Fruit fly (Drosophila melanogaster) whole organism, embryonic: ENCODE data around the gene pnt.

Experiments
- Atf-2 ChIP-seq: fragments of 200-800 bp; sonication (Bioruptor generic); optimal IDR thresholded peaks from 2 replicates; lab custom pipeline; 2016; ENCODE audit warnings: missing biosample characterization, missing genetic modification characterization
- BEAF-32 ChIP-seq: fragments of 200-800 bp; sonication (Bioruptor generic); optimal IDR thresholded peaks from 3 replicates; lab custom pipeline; 2017; ENCODE audit warnings: missing biosample characterization, missing genetic modification characterization, mild to moderate bottlenecking, moderate library complexity, missing genetic modification reagents
- CG12744 ChIP-seq: fragments of 200-800 bp; sonication (Bioruptor generic); optimal IDR thresholded peaks from 2 replicates; lab custom pipeline; 2016; ENCODE audit warnings: missing biosample characterization, missing genetic modification characterization
- CG1602 ChIP-seq: fragments of 200-800 bp; sonication (Bioruptor generic); optimal IDR thresholded peaks from 3 replicates; lab custom pipeline; 2016; ENCODE audit warnings: missing biosample characterization, missing genetic modification characterization
- CG2875 ChIP-seq: fragments of 200-800 bp; sonication (Bioruptor generic); optimal IDR thresholded peaks from 2 replicates; lab custom pipeline; 2017; ENCODE audit warnings: missing biosample characterization, mild to moderate bottlenecking, missing genetic modification characterization, missing genetic modification reagents
- CG3163 ChIP-seq: fragments of 200-800 bp; sonication (Bioruptor generic); optimal IDR thresholded peaks from 3 replicates; lab custom pipeline; 2016; ENCODE audit warnings: missing biosample characterization, missing genetic modification characterization
- CG33557 ChIP-seq: fragments of 200-800 bp; sonication (Bioruptor generic); optimal IDR thresholded peaks from 2 replicates; lab custom pipeline; 2019; ENCODE audit warnings: missing biosample characterization, mild to moderate bottlenecking, missing genetic modification characterization, moderate library complexity
- CG34376 ChIP-seq: fragments of 200-800 bp; sonication (Bioruptor generic); optimal IDR thresholded peaks from 2 replicates; lab custom pipeline; 2018; ENCODE audit warnings: missing biosample characterization, mild to moderate bottlenecking, missing genetic modification characterization
- CG42726 ChIP-seq: fragments of 200-800 bp; sonication (Bioruptor generic); IDR thresholded peaks from 2 replicates; pipeline ENCODE4 v1.3.6; 2022; ENCODE audit warnings: missing biosample characterization, missing genetic modification characterization; ENCODE audit not compliant: partially characterized antibody
- CG4854 ChIP-seq: fragments of 200-800 bp; sonication (Bioruptor generic); optimal IDR thresholded peaks from 2 replicates; lab custom pipeline; 2016; ENCODE audit warnings: missing biosample characterization, missing genetic modification characterization, inconsistent platforms
- CG8388 ChIP-seq: fragments of 200-800 bp; sonication (Bioruptor generic); optimal IDR thresholded peaks from 2 replicates; lab custom pipeline; 2019; ENCODE audit warnings: missing biosample characterization, mild to moderate bottlenecking, missing genetic modification characterization, moderate library complexity
- CG9727 ChIP-seq: fragments of 200-800 bp; sonication (Bioruptor generic); optimal IDR thresholded peaks from 3 replicates; lab custom pipeline; 2017; ENCODE audit warnings: missing biosample characterization, mild to moderate bottlenecking, missing genetic modification characterization
- CG9797 ChIP-seq: fragments of 200-800 bp; sonication (Bioruptor generic); optimal IDR thresholded peaks from 3 replicates; lab custom pipeline; 2018; ENCODE audit warnings: missing biosample characterization, mild to moderate bottlenecking, missing genetic modification characterization
- CTCF ChIP-seq: fragments of 200-800 bp; sonication (Bioruptor generic); optimal IDR thresholded peaks from 2 replicates; lab custom pipeline; 2017; ENCODE audit warnings: missing biosample characterization, mild to moderate bottlenecking, missing genetic modification characterization, moderate library complexity
- D19A ChIP-seq: fragments of 200-800 bp; optimal IDR thresholded peaks from 3 replicates; lab custom pipeline; 2019; ENCODE audit warnings: missing biosample characterization, mild to moderate bottlenecking, missing genetic modification characterization, moderate library complexity
- Dad ChIP-seq: fragments of 200-800 bp; sonication (Bioruptor generic); optimal IDR thresholded peaks from 3 replicates; lab custom pipeline; 2016; ENCODE audit warnings: missing biosample characterization, missing genetic modification characterization
- Dll ChIP-seq: fragments of 200-800 bp; sonication (Bioruptor generic); IDR thresholded peaks from 4 replicates; pipeline ENCODE4 v1.3.6; 2022; ENCODE audit warnings: missing biosample characterization, missing genetic modification characterization; ENCODE audit not compliant: partially characterized antibody
- E2f1 ChIP-seq: fragments of 200-800 bp; sonication (Bioruptor generic); IDR thresholded peaks from 2 replicates; pipeline ENCODE4 v1.3.6; 2022; ENCODE audit warnings: missing biosample characterization, missing genetic modification characterization
- Mad ChIP-seq: fragments of 200-800 bp; sonication (Bioruptor generic); optimal IDR thresholded peaks from 2 replicates; lab custom pipeline; 2016; ENCODE audit warnings: missing biosample characterization, missing genetic modification characterization
- NK7.1 ChIP-seq: fragments of 200-800 bp; sonication (Bioruptor generic); optimal IDR thresholded peaks from 3 replicates; lab custom pipeline; 2016; ENCODE audit warnings: missing biosample characterization, missing genetic modification characterization
- Opbp ChIP-seq: fragments of 200-800 bp; sonication (Bioruptor generic); IDR thresholded peaks from 3 replicates; pipeline ENCODE4 v1.3.6; 2022; ENCODE audit warnings: missing biosample characterization, missing genetic modification characterization; ENCODE audit not compliant: partially characterized antibody
- Pdp1 ChIP-seq, 2 experiments: fragments of 200-800 bp; sonication (Bioruptor generic); optimal IDR thresholded peaks; 3 replicates each; lab custom pipeline; 2016; ENCODE audit warnings: missing biosample characterization in 2 of 2, missing genetic modification characterization in 2 of 2, mild to moderate bottlenecking in 1 of 2, moderate library complexity in 1 of 2
- Rx ChIP-seq: fragments of 200-800 bp; sonication (Bioruptor generic); IDR thresholded peaks from 2 replicates; pipeline ENCODE4 v1.3.6; 2022; ENCODE audit warnings: missing biosample characterization, missing genetic modification characterization
- Xrp1 ChIP-seq: fragments of 200-800 bp; sonication (Bioruptor generic); IDR thresholded peaks from 2 replicates; pipeline ENCODE4 v1.3.6; 2022; ENCODE audit warnings: missing biosample characterization, missing genetic modification characterization
- bbx ChIP-seq: fragments of 200-800 bp; sonication (Bioruptor generic); IDR thresholded peaks from 2 replicates; pipeline ENCODE4 v1.3.6; 2022; ENCODE audit warnings: missing biosample characterization, missing genetic modification characterization; ENCODE audit not compliant: partially characterized antibody
- chm ChIP-seq: fragments of 200-800 bp; sonication (Bioruptor generic); IDR thresholded peaks from 2 replicates; pipeline ENCODE4 v1.3.6; 2022; ENCODE audit warnings: missing biosample characterization, missing genetic modification characterization
- dm ChIP-seq: fragments of 200-800 bp; sonication (Bioruptor generic); optimal IDR thresholded peaks from 3 replicates; lab custom pipeline; 2016; ENCODE audit warnings: missing biosample characterization, missing genetic modification characterization
- fd64A ChIP-seq: fragments of 200-800 bp; sonication (Bioruptor generic); optimal IDR thresholded peaks from 3 replicates; lab custom pipeline; 2018; ENCODE audit warnings: missing biosample characterization, mild to moderate bottlenecking, missing genetic modification characterization
- gcm2 ChIP-seq: fragments of 200-800 bp; sonication (Bioruptor generic); optimal IDR thresholded peaks from 2 replicates; lab custom pipeline; 2016; ENCODE audit warnings: missing biosample characterization, missing genetic modification characterization
- gem ChIP-seq: fragments of 200-800 bp; sonication (Bioruptor generic); optimal IDR thresholded peaks from 2 replicates; lab custom pipeline; 2019; ENCODE audit warnings: missing biosample characterization, mild to moderate bottlenecking, missing genetic modification characterization, moderate library complexity
- gfzf ChIP-seq: fragments of 200-800 bp; sonication (Bioruptor generic); optimal IDR thresholded peaks from 2 replicates; lab custom pipeline; 2016; ENCODE audit warnings: missing biosample characterization, mild to moderate bottlenecking, missing genetic modification characterization, moderate library complexity
- ham ChIP-seq: fragments of 200-800 bp; sonication (Bioruptor generic); IDR thresholded peaks from 2 replicates; pipeline ENCODE4 v1.3.6; 2022; ENCODE audit warnings: missing biosample characterization, missing genetic modification characterization
- jumu ChIP-seq: fragments of 200-800 bp; sonication (Bioruptor generic); optimal IDR thresholded peaks from 3 replicates; lab custom pipeline; 2016; ENCODE audit warnings: missing biosample characterization, missing genetic modification characterization
- lab ChIP-seq: fragments of 200-800 bp; sonication (Bioruptor generic); optimal IDR thresholded peaks from 3 replicates; lab custom pipeline; 2017; ENCODE audit warnings: missing biosample characterization, missing genetic modification characterization, mild to moderate bottlenecking, moderate library complexity, missing genetic modification reagents
- lilli ChIP-seq: fragments of 200-800 bp; sonication (Bioruptor generic); optimal IDR thresholded peaks from 3 replicates; lab custom pipeline; 2016; ENCODE audit warnings: missing biosample characterization, missing genetic modification characterization
- lov ChIP-seq, 2 experiments: fragments of 200-800 bp in 1 of 2; fragments of >200 bp in 1 of 2; sonication (Bioruptor generic) in 1 of 2; IDR thresholded peaks in 1 of 2; optimal IDR thresholded peaks in 1 of 2; 2 replicates in 1 of 2; 3 replicates in 1 of 2; pipeline versions ENCODE4 v1.3.6 to Lab custom; 2017 to 2022; ENCODE audit warnings: missing biosample characterization in 1 of 2, missing genetic modification characterization in 1 of 2
- mam ChIP-seq: fragments of 200-800 bp; sonication (Bioruptor generic); optimal IDR thresholded peaks from 3 replicates; lab custom pipeline; 2016; ENCODE audit warnings: missing biosample characterization, missing genetic modification characterization
- org-1 ChIP-seq: fragments of 200-800 bp; sonication (Bioruptor generic); optimal IDR thresholded peaks from 2 replicates; lab custom pipeline; 2017; ENCODE audit warnings: missing biosample characterization, missing genetic modification characterization
- pros ChIP-seq: fragments of 200-800 bp; sonication (Bioruptor generic); optimal IDR thresholded peaks from 3 replicates; lab custom pipeline; 2019; ENCODE audit warnings: missing biosample characterization, mild to moderate bottlenecking, missing genetic modification characterization, moderate library complexity
- pzg ChIP-seq: fragments of 200-800 bp; sonication (Bioruptor generic); optimal IDR thresholded peaks from 3 replicates; lab custom pipeline; 2018; ENCODE audit warnings: missing biosample characterization, mild to moderate bottlenecking, missing genetic modification characterization, moderate library complexity
- sug ChIP-seq: fragments of 200-800 bp; optimal IDR thresholded peaks from 2 replicates; lab custom pipeline; 2019; ENCODE audit warnings: missing biosample characterization, mild to moderate bottlenecking, missing genetic modification characterization, moderate library complexity
- tin ChIP-seq: fragments of 200-800 bp; sonication (Bioruptor generic); optimal IDR thresholded peaks from 3 replicates; lab custom pipeline; 2016; ENCODE audit warnings: missing biosample characterization, missing genetic modification characterization
- toy ChIP-seq: fragments of 200-800 bp; sonication (Bioruptor generic); IDR thresholded peaks from 2 replicates; pipeline ENCODE4 v1.3.6; 2022; ENCODE audit warnings: missing biosample characterization, missing genetic modification characterization
- tup ChIP-seq: fragments of 200-800 bp; sonication (Bioruptor generic); optimal IDR thresholded peaks from 2 replicates; lab custom pipeline; 2016; ENCODE audit warnings: missing biosample characterization, mild to moderate bottlenecking, missing genetic modification characterization, moderate library complexity
- twi ChIP-seq: fragments of 200-800 bp; optimal IDR thresholded peaks from 2 replicates; lab custom pipeline; 2019; ENCODE audit warnings: missing biosample characterization, mild to moderate bottlenecking, missing genetic modification characterization, moderate library complexity
- wdn ChIP-seq: fragments of 200-800 bp; sonication (Bioruptor generic); IDR thresholded peaks from 2 replicates; pipeline ENCODE4 v1.3.6; 2022; ENCODE audit warnings: missing biosample characterization, missing genetic modification characterization
- zen2 ChIP-seq: fragments of 200-800 bp; sonication (Bioruptor generic); IDR thresholded peaks from 3 replicates; pipeline ENCODE4 v1.3.6; 2022; ENCODE audit warnings: missing biosample characterization, missing genetic modification characterization; ENCODE audit not compliant: partially characterized antibody

The pnt gene

dm6 chr3R:23347432-23348305 is 1.7 kb upstream of the pnt start, which contains the start of gene PolE1 (continued):
- TF ChIP-seq pzg (GFP tag; lab: Kevin White, UChicago): peak; percentile 70
- TF ChIP-seq pros (GFP tag; lab: Kevin White, UChicago): no peak
- no peak for TF ChIP-seq zen2 (GFP tag; lab: Robert Waterston, UW)
- TF ChIP-seq CG3163: no peak
- no peak for TF ChIP-seq Atf-2 (GFP tag; lab: Kevin White, UChicago)
- no peak for TF ChIP-seq CG33557 (GFP tag; lab: Kevin White, UChicago)
- no peak for TF ChIP-seq chm (GFP tag; lab: Robert Waterston, UW)
- TF ChIP-seq tin: peak; percentile 16
- peak in 1 of 2 experiments; percentile 21 for TF ChIP-seq Pdp1 (GFP tag; optimal IDR thresholded peaks at IDR 0.05; lab: Kevin White, UChicago)
- TF ChIP-seq tup: no peak
- no peak for TF ChIP-seq wdn (GFP tag; lab: Robert Waterston, UW)
- TF ChIP-seq lov (optimal IDR thresholded peaks at IDR 0.05; lab: Kevin White, UChicago): no peak
- no peak for TF ChIP-seq lov (GFP tag; IDR thresholded peaks at IDR 0.05; lab: Robert Waterston, UW)
- TF ChIP-seq CG42726: no peak
- 0 out of 4 replicates have a peak, but pooled peaks have one; percentile 34 for TF ChIP-seq Dll
- peak; percentile 15 for TF ChIP-seq sug
- TF ChIP-seq twi (tag; lab: Kevin White, UChicago): peak; percentile 93
- TF ChIP-seq lab (GFP tag; lab: Kevin White, UChicago): no peak
- no peak for TF ChIP-seq ham
- TF ChIP-seq CG9797 (GFP tag; lab: Kevin White, UChicago): peak; percentile 75
- TF ChIP-seq Rx (GFP tag; lab: Robert Waterston, UW): no peak
- peak; percentile 1 for TF ChIP-seq CG34376 (GFP tag; lab: Kevin White, UChicago)
- peak; percentile 2 for TF ChIP-seq Mad (GFP tag; lab: Kevin White, UChicago)
- TF ChIP-seq CG1602: no peak
- TF ChIP-seq Xrp1 (GFP tag; lab: Robert Waterston, UW): 0 out of 2 replicates have a peak, but pooled peaks have one; percentile 5
- peak; percentile 23 for TF ChIP-seq lilli
- TF ChIP-seq CG4854: peak; percentile 21
- no peak for TF ChIP-seq D19A (tag; lab: Kevin White, UChicago)
- TF ChIP-seq gfzf (GFP tag; lab: Kevin White, UChicago): peak; percentile 83
- TF ChIP-seq CTCF (GFP tag; lab: Kevin White, UChicago): peak; percentile 17
- no peak for TF ChIP-seq CG8388
- no peak for TF ChIP-seq CG2875 (GFP tag; lab: Kevin White, UChicago)
- no peak for TF ChIP-seq toy (GFP tag; lab: Robert Waterston, UW)
- peak; percentile 85 for TF ChIP-seq E2f1 (GFP tag; lab: Robert Waterston, UW)
- peak; percentile 1 for TF ChIP-seq CG12744 (GFP tag; lab: Kevin White, UChicago)
- no peak for TF ChIP-seq jumu
- peak; percentile 53 for TF ChIP-seq bbx
- no peak for TF ChIP-seq NK7.1 (GFP tag; lab: Kevin White, UChicago)
- peak; percentile 48; the same call in 1 of the 3 replicates for TF ChIP-seq Opbp
- TF ChIP-seq BEAF-32 (GFP tag; lab: Kevin White, UChicago): peak; percentile 23
- no peak for TF ChIP-seq org-1 (GFP tag; lab: Kevin White, UChicago)
- no peak for TF ChIP-seq dm (GFP tag; lab: Kevin White, UChicago)
- TF ChIP-seq gcm2 (GFP tag; lab: Kevin White, UChicago): no peak
- TF ChIP-seq fd64A (GFP tag; lab: Kevin White, UChicago): no peak
- no peak for TF ChIP-seq CG9727 (GFP tag; lab: Kevin White, UChicago)
- no peak for TF ChIP-seq Dad (GFP tag; lab: Kevin White, UChicago)
- TF ChIP-seq gem: no peak
- peak; percentile 3 for TF ChIP-seq mam (GFP tag; lab: Kevin White, UChicago)
